Worm (Caenorhabditis elegans) whole organism, L3 larva: ENCODE data around the gene lit-1.

Experiments
- R02D3.7 ChIP-seq: fragments of 150-350 bp; optimal IDR thresholded peaks from 2 replicates; lab custom pipeline; 2014; ENCODE audit warnings: missing biosample characterization, missing genetic modification characterization
- aly-2 ChIP-seq: fragments of 150-350 bp; optimal IDR thresholded peaks from 2 replicates; lab custom pipeline; 2014; ENCODE audit warnings: missing biosample characterization, missing genetic modification characterization
- ama-1 ChIP-seq: fragments of 150-350 bp; optimal IDR thresholded peaks from 2 replicates; lab custom pipeline; 2018
- ceh-28 ChIP-seq: fragments of 150-350 bp; optimal IDR thresholded peaks from 2 replicates; lab custom pipeline; 2014; ENCODE audit warnings: missing biosample characterization, missing genetic modification reagents, missing genetic modification characterization
- ceh-82 ChIP-seq: fragments of 150-350 bp; optimal IDR thresholded peaks from 2 replicates; lab custom pipeline; 2014; ENCODE audit warnings: missing biosample characterization, missing genetic modification characterization
- ceh-9 ChIP-seq: sonication (generic microtip); optimal IDR thresholded peaks from 2 replicates; lab custom pipeline; 2018; ENCODE audit warnings: missing biosample characterization, missing genetic modification characterization
- egl-27 ChIP-seq: sonication (generic microtip); optimal IDR thresholded peaks from 4 replicates; lab custom pipeline; 2017; ENCODE audit warnings: missing biosample characterization, missing genetic modification reagents, missing genetic modification characterization
- egl-5 ChIP-seq: fragments of 150-350 bp; optimal IDR thresholded peaks from 2 replicates; lab custom pipeline; 2017; ENCODE audit warnings: missing biosample characterization, missing genetic modification reagents, missing genetic modification characterization, inconsistent platforms
- elt-1 ChIP-seq: fragments of 150-350 bp; optimal IDR thresholded peaks from 2 replicates; lab custom pipeline; 2014; ENCODE audit warnings: missing biosample characterization, missing genetic modification characterization
- elt-2 ChIP-seq: sonication (generic microtip); optimal IDR thresholded peaks from 2 replicates; lab custom pipeline; 2016; ENCODE audit warnings: missing genetic modification reagents, mild to moderate bottlenecking, missing genetic modification characterization, missing compliant biosample characterization
- elt-3 ChIP-seq, 3 experiments: fragments of 150-350 bp in 1 of 3; sonication (generic microtip) in 2 of 3; optimal IDR thresholded peaks; 2 replicates in 2 of 3; 4 replicates in 1 of 3; lab custom pipeline; 2014 to 2017; ENCODE audit warnings: missing biosample characterization in 3 of 3, missing genetic modification characterization in 3 of 3
- eor-1 ChIP-seq, 2 experiments: fragments of 150-350 bp; optimal IDR thresholded peaks; 2 replicates each; lab custom pipeline; 2014 to 2018; ENCODE audit warnings: missing biosample characterization in 2 of 2, missing genetic modification characterization in 2 of 2
- fkh-10 ChIP-seq: sonication (generic microtip); optimal IDR thresholded peaks from 2 replicates; lab custom pipeline; 2017; ENCODE audit warnings: missing biosample characterization, missing genetic modification reagents, missing genetic modification characterization
- fkh-2 ChIP-seq: fragments of 150-350 bp; optimal IDR thresholded peaks from 2 replicates; lab custom pipeline; 2014; ENCODE audit warnings: missing biosample characterization, missing genetic modification reagents, missing genetic modification characterization
- fos-1 ChIP-seq: fragments of 150-350 bp; optimal IDR thresholded peaks from 2 replicates; lab custom pipeline; 2014; ENCODE audit warnings: missing biosample characterization, missing genetic modification characterization
- hmg-11 ChIP-seq: sonication (generic microtip); optimal IDR thresholded peaks from 2 replicates; lab custom pipeline; 2016; ENCODE audit warnings: missing genetic modification characterization, missing compliant biosample characterization
- jun-1 ChIP-seq: fragments of 150-350 bp; optimal IDR thresholded peaks from 2 replicates; lab custom pipeline; 2014; ENCODE audit warnings: missing biosample characterization, missing genetic modification reagents, missing genetic modification characterization
- lin-15B ChIP-seq: fragments of 150-350 bp; optimal IDR thresholded peaks from 2 replicates; lab custom pipeline; 2014; ENCODE audit warnings: missing biosample characterization, missing genetic modification characterization
- lsy-12 ChIP-seq: sonication (generic microtip); optimal IDR thresholded peaks from 2 replicates; lab custom pipeline; 2016; ENCODE audit warnings: mild to moderate bottlenecking, missing genetic modification characterization, missing compliant biosample characterization
- mml-1 ChIP-seq: fragments of 150-350 bp; sonication (generic microtip); optimal IDR thresholded peaks from 3 replicates; lab custom pipeline; 2014; ENCODE audit warnings: missing biosample characterization, missing genetic modification characterization
- nfya-1 ChIP-seq: sonication (generic microtip); optimal IDR thresholded peaks from 2 replicates; lab custom pipeline; 2017; ENCODE audit warnings: missing genetic modification characterization, mild to moderate bottlenecking, missing compliant biosample characterization, antibody characterized with exemption, moderate library complexity; ENCODE audit not compliant: insufficient read depth
- nhr-11 ChIP-seq: fragments of 150-350 bp; optimal IDR thresholded peaks from 2 replicates; lab custom pipeline; 2014; ENCODE audit warnings: missing biosample characterization, missing genetic modification characterization
- nhr-12 ChIP-seq: fragments of 150-350 bp; optimal IDR thresholded peaks from 2 replicates; lab custom pipeline; 2014; ENCODE audit warnings: missing biosample characterization, missing genetic modification characterization
- nhr-23 ChIP-seq: fragments of 150-350 bp; optimal IDR thresholded peaks from 2 replicates; lab custom pipeline; 2014; ENCODE audit warnings: missing biosample characterization, missing genetic modification reagents, missing genetic modification characterization
- nhr-25 ChIP-seq: sonication (generic microtip); optimal IDR thresholded peaks from 2 replicates; lab custom pipeline; 2017; ENCODE audit warnings: missing biosample characterization, missing genetic modification characterization
- nhr-43 ChIP-seq: sonication (generic microtip); optimal IDR thresholded peaks from 2 replicates; lab custom pipeline; 2016; ENCODE audit warnings: mild to moderate bottlenecking, missing genetic modification characterization, missing compliant biosample characterization; ENCODE audit not compliant: poor library complexity, severe bottlenecking
- nhr-67 ChIP-seq: fragments of 150-350 bp; optimal IDR thresholded peaks from 2 replicates; lab custom pipeline; 2014; ENCODE audit warnings: missing biosample characterization, missing genetic modification characterization
- nhr-76 ChIP-seq: fragments of 150-350 bp; sonication (generic microtip); optimal IDR thresholded peaks from 5 replicates; lab custom pipeline; 2014; ENCODE audit warnings: missing biosample characterization, missing genetic modification characterization
- pha-4 ChIP-seq: fragments of 150-350 bp; optimal IDR thresholded peaks from 2 replicates; lab custom pipeline; 2014; ENCODE audit warnings: missing biosample characterization, missing genetic modification reagents, missing genetic modification characterization
- pqm-1 ChIP-seq: fragments of 150-350 bp; optimal IDR thresholded peaks from 2 replicates; lab custom pipeline; 2017; ENCODE audit warnings: missing biosample characterization, missing genetic modification characterization, inconsistent platforms
- skn-1 ChIP-seq: fragments of 150-350 bp; optimal IDR thresholded peaks from 2 replicates; lab custom pipeline; 2014; ENCODE audit warnings: missing biosample characterization, missing genetic modification characterization
- snpc-4 ChIP-seq: fragments of 150-350 bp; optimal IDR thresholded peaks from 2 replicates; lab custom pipeline; 2014; ENCODE audit warnings: missing biosample characterization, missing genetic modification characterization
- unc-62 ChIP-seq: fragments of 150-350 bp; sonication (generic microtip); optimal IDR thresholded peaks from 4 replicates; lab custom pipeline; 2014; ENCODE audit warnings: missing biosample characterization, missing genetic modification reagents, missing genetic modification characterization
- zag-1 ChIP-seq: fragments of 150-350 bp; optimal IDR thresholded peaks from 2 replicates; lab custom pipeline; 2014; ENCODE audit warnings: missing biosample characterization, missing genetic modification characterization
- ztf-11 ChIP-seq: fragments of 150-350 bp; optimal IDR thresholded peaks from 2 replicates; lab custom pipeline; 2014; ENCODE audit warnings: missing biosample characterization, missing genetic modification characterization
- ztf-4 ChIP-seq: fragments of 150-350 bp; optimal IDR thresholded peaks from 2 replicates; lab custom pipeline; 2014; ENCODE audit warnings: missing biosample characterization, missing genetic modification characterization

The lit-1 gene

DNA sequence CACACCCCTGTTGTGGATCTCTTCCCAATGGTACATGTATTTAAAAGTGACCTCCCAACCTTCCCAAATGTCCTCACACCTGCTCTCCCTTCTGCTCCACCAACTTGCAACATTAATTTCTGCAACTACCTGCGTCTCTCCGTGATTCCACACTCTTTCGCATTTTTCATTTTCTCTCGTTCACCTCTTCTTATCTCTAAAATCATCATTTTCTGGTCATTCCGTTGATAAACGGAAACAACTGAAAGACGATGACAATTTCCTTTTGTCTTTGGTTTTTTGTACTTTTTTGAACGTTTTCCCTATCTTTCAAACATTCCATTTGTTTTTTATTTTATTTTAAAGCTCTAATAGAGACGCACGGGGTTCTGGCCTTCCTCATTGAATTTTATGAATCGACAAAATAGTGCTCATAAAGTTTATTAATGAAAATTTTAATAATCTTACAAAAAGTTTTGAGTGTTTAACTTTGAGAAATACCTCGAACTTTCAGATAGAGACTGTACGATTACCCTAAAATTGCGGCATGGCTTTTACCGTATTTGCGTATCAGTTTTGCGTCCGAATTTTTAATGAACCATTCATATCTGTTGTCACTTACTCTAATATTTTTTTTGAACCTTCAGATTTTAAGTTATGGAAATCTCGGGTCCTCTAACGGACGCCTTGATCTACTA is 29.0 kb upstream of the lit-1 start, which contains the start of gene aqp-11:
TSS of gene aqp-11 (plus strand) at position 627 of the 677 bp plus-strand sequence.
- TF ChIP-seq elt-3 (tag; optimal IDR thresholded peaks at IDR 0.05; lab: Kevin White, UChicago) (no peak), ama-1 (lab: Kevin White, UChicago) (no peak), hmg-11 (no peak), elt-2 (tag; lab: Kevin White, UChicago) (peak; percentile 71), fos-1 (tag; lab: Kevin White, UChicago) (no peak), nhr-12 (tag; lab: Kevin White, UChicago) (no peak), jun-1 (tag; lab: Kevin White, UChicago) (no peak), elt-1 (tag; lab: Kevin White, UChicago) (no peak), ceh-9 (tag; lab: Kevin White, UChicago) (no peak), nhr-11 (tag; lab: Kevin White, UChicago) (no peak), pqm-1 (tag; lab: Kevin White, UChicago) (peak; percentile 66), snpc-4 (tag; lab: Kevin White, UChicago) (no peak), nfya-1 (no peak), pha-4 (tag; lab: Kevin White, UChicago) (peak; percentile 19), R02D3.7 (no peak), egl-27 (no peak), aly-2 (tag; lab: Kevin White, UChicago) (no peak), fkh-2 (tag; lab: Kevin White, UChicago) (no peak), ceh-28 (tag; lab: Kevin White, UChicago) (no peak), nhr-67 (tag; lab: Kevin White, UChicago) (no peak), lin-15B (no peak), mml-1 (tag; lab: Kevin White, UChicago) (no peak), skn-1 (tag; lab: Kevin White, UChicago) (peak; percentile 99), nhr-76 (tag; lab: Kevin White, UChicago) (no peak)

DNA sequence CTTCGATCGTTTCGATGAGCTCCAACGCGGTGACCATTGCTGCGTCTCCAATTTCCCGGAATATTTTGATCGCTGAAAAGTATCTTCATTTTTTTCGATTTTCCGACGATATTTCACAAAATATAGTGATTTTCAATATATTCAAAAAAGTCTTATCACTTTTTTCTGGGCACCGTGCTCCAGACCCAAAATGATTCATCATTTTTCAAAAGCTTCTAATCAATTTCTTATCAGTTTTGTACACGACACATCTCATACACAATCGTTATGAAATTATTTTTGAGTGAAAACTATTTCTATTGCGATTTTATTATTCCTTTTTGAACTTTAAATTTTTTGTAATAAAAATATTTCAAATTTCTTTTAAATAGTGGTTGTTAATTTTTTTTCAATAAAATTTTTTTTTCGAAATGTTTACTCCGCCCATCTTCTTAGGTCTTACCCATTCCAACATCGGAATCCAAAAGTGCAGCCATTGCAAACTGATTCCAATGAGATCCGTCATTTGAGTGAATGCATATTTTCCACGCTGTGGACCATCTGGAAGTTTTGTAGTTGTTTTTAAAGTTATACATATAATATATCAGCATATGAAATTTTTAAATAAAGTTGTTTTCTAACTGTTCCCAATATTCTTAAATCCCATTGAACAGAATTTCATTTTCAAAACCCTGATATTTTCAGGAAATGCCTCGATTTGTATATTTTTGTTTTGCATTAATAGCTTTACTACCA is 22.9 kb upstream of the lit-1 start, which contains the start of gene sid-2:
TSS of gene sid-2 (plus strand) at position 685 of the 735 bp plus-strand sequence.
- TF ChIP-seq elt-2 (tag; lab: Kevin White, UChicago), result peak; percentile 78
- peak; percentile 39 for TF ChIP-seq pha-4 (tag; lab: Kevin White, UChicago)
- no peak for TF ChIP-seq egl-5 (tag; lab: Kevin White, UChicago)
- TF ChIP-seq eor-1 (tag; optimal IDR thresholded peaks at IDR 0.05; lab: Kevin White, UChicago), result no peak
- TF ChIP-seq jun-1 (tag; lab: Kevin White, UChicago), result no peak
- TF ChIP-seq snpc-4 (tag; lab: Kevin White, UChicago), result no peak
- TF ChIP-seq pqm-1 (tag; lab: Kevin White, UChicago), result peak; percentile 57

ce11 chrIII:13682019-13682418 is 19.8 kb upstream of the lit-1 start:
- TF ChIP-seq nhr-12 (tag; lab: Kevin White, UChicago) (no peak), ceh-9 (tag; lab: Kevin White, UChicago) (no peak), ceh-82 (tag; lab: Kevin White, UChicago) (no peak), elt-2 (tag; lab: Kevin White, UChicago) (no peak), nhr-76 (tag; lab: Kevin White, UChicago) (no peak), skn-1 (tag; lab: Kevin White, UChicago) (no peak), hmg-11 (no peak), snpc-4 (tag; lab: Kevin White, UChicago) (no peak), unc-62 (no peak), lsy-12 (tag; lab: Kevin White, UChicago) (no peak), R02D3.7 (no peak), ztf-4 (tag; lab: Kevin White, UChicago) (no peak), nhr-25 (tag; lab: Kevin White, UChicago) (no peak), nhr-43 (tag; lab: Kevin White, UChicago) (no peak), zag-1 (no peak), ceh-28 (tag; lab: Kevin White, UChicago) (no peak)

- no peak for TF ChIP-seq lin-15B
- no peak for TF ChIP-seq nhr-11 (tag; lab: Kevin White, UChicago)
- TF ChIP-seq zag-1, result no peak
- TF ChIP-seq ztf-11 (tag; lab: Kevin White, UChicago), result no peak
- no peak for TF ChIP-seq nhr-25 (tag; lab: Kevin White, UChicago)
- TF ChIP-seq nfya-1, result no peak
- no peak for TF ChIP-seq fkh-10
- no peak for TF ChIP-seq nhr-67 (tag; lab: Kevin White, UChicago)
- no peak for TF ChIP-seq nhr-23
- no peak for TF ChIP-seq fkh-2 (tag; lab: Kevin White, UChicago)
- TF ChIP-seq elt-3 (tag; optimal IDR thresholded peaks at IDR 0.05; lab: Kevin White, UChicago), result no peak
These were observed 18.5 kb upstream of the lit-1 start for ce11 chrIII:13683275-13683674.
